Fruit fly (Drosophila melanogaster) whole organism, embryonic: ENCODE data around the gene Mf.

ENCODE experiments used
- CG2875 ChIP-seq: fragments of 200-800 bp; sonication (Bioruptor generic); optimal IDR thresholded peaks from 2 replicates; lab custom pipeline; 2017; ENCODE audit warnings: missing biosample characterization, mild to moderate bottlenecking, missing genetic modification characterization, missing genetic modification reagents
- GATAe ChIP-seq: fragments of 200-800 bp; sonication (Bioruptor generic); conservative IDR thresholded peaks from 2 replicates; pipeline ENCODE4 v1.3.6; 2022; ENCODE audit warnings: missing biosample characterization, missing genetic modification characterization

dm6 chr3R:15146408-15147037, 34.8 kb downstream of the Mf start:
- TF ChIP-seq CG2875 (GFP tag; lab: Kevin White, UChicago) (no peak), GATAe (GFP tag; lab: Robert Waterston, UW) (no peak)
